Fruit fly (Drosophila melanogaster) whole organism, embryonic: ENCODE results near the gene CG33640.
A peak's percentile ranks its signal among the peaks of the same experiment; 100 is the strongest.

ENCODE experiments used
- Awh ChIP-seq: fragments of 200-800 bp; sonication (Bioruptor generic); IDR thresholded peaks from 2 replicates; pipeline ENCODE4, ENCODE4 v1.3.6; 2022; ENCODE audit warnings: missing biosample characterization, missing genetic modification characterization
- CG10321 ChIP-seq: fragments of 200-800 bp; sonication (Bioruptor generic); IDR thresholded peaks from 2 replicates; pipeline ENCODE4 v1.3.6; 2022; ENCODE audit warnings: missing biosample characterization, missing genetic modification characterization
- CG11093 ChIP-seq: fragments of 200-800 bp; sonication (Bioruptor generic); IDR thresholded peaks from 3 replicates; pipeline ENCODE4 v1.3.6; 2022; ENCODE audit warnings: missing biosample characterization, missing genetic modification characterization
- CG11504 ChIP-seq: fragments of 200-800 bp; sonication (Bioruptor generic); optimal IDR thresholded peaks from 3 replicates; lab custom pipeline; 2019; ENCODE audit warnings: missing biosample characterization, mild to moderate bottlenecking, missing genetic modification characterization, moderate library complexity
- CG11696 ChIP-seq: fragments of 200-800 bp; sonication (Bioruptor generic); IDR thresholded peaks from 2 replicates; pipeline ENCODE4 v1.3.6; 2022; ENCODE audit warnings: missing biosample characterization, missing genetic modification characterization
- CG12236 ChIP-seq: fragments of 200-800 bp; sonication (Bioruptor generic); optimal IDR thresholded peaks from 2 replicates; lab custom pipeline; 2016; ENCODE audit warnings: missing biosample characterization, missing genetic modification characterization
- CG16779 ChIP-seq: fragments of 200-800 bp; sonication (Bioruptor generic); IDR thresholded peaks from 2 replicates; pipeline ENCODE4 v1.3.6; 2022; ENCODE audit warnings: missing biosample characterization, missing genetic modification characterization
- CG18011 ChIP-seq: fragments of 200-800 bp; sonication (Bioruptor generic); optimal IDR thresholded peaks from 2 replicates; lab custom pipeline; 2017; ENCODE audit warnings: missing biosample characterization, missing genetic modification characterization, mild to moderate bottlenecking, moderate library complexity, missing genotype
- CG18599 ChIP-seq: fragments of 200-800 bp; sonication (Bioruptor generic); optimal IDR thresholded peaks from 3 replicates; lab custom pipeline; 2017; ENCODE audit warnings: missing biosample characterization, missing genetic modification characterization, mild to moderate bottlenecking, moderate library complexity, missing genetic modification reagents
- CG2202 ChIP-seq: fragments of 200-800 bp; sonication (Bioruptor generic); optimal IDR thresholded peaks from 2 replicates; lab custom pipeline; 2018; ENCODE audit warnings: missing biosample characterization, mild to moderate bottlenecking, missing genetic modification characterization
- CG31365 ChIP-seq: fragments of 200-800 bp; sonication (Bioruptor generic); optimal IDR thresholded peaks from 2 replicates; lab custom pipeline; 2018; ENCODE audit warnings: missing biosample characterization, mild to moderate bottlenecking, missing genetic modification characterization
- CG31388 ChIP-seq: fragments of 200-800 bp; sonication (Bioruptor generic); optimal IDR thresholded peaks from 2 replicates; lab custom pipeline; 2016; ENCODE audit warnings: missing biosample characterization, missing genetic modification characterization
- CG31441 ChIP-seq: fragments of 200-800 bp; sonication (Bioruptor generic); IDR thresholded peaks from 2 replicates; pipeline ENCODE4 v1.3.6; 2022; ENCODE audit warnings: missing biosample characterization, missing genetic modification characterization
- CG33557 ChIP-seq: fragments of 200-800 bp; sonication (Bioruptor generic); optimal IDR thresholded peaks from 2 replicates; lab custom pipeline; 2019; ENCODE audit warnings: missing biosample characterization, mild to moderate bottlenecking, missing genetic modification characterization, moderate library complexity
- CG34224 ChIP-seq: fragments of 200-800 bp; sonication (Bioruptor generic); IDR thresholded peaks from 3 replicates; pipeline ENCODE4 v1.3.6; 2022; ENCODE audit warnings: missing biosample characterization, missing genetic modification characterization; ENCODE audit not compliant: partially characterized antibody
- CG34422 ChIP-seq: fragments of 200-800 bp; sonication (Bioruptor generic); IDR thresholded peaks from 3 replicates; pipeline ENCODE4 v1.3.6; 2022; ENCODE audit warnings: missing biosample characterization, missing genetic modification characterization
- CG3847 ChIP-seq: fragments of 200-800 bp; sonication (Bioruptor generic); IDR thresholded peaks from 2 replicates; pipeline ENCODE4 v1.3.6; 2022; ENCODE audit warnings: missing biosample characterization, missing genetic modification characterization
- CG42726 ChIP-seq: fragments of 200-800 bp; sonication (Bioruptor generic); IDR thresholded peaks from 2 replicates; pipeline ENCODE4 v1.3.6; 2022; ENCODE audit warnings: missing biosample characterization, missing genetic modification characterization; ENCODE audit not compliant: partially characterized antibody
- CG43689 ChIP-seq: fragments of 200-800 bp; sonication (Bioruptor generic); IDR thresholded peaks from 2 replicates; pipeline ENCODE4 v1.3.6; 2022; ENCODE audit warnings: missing biosample characterization, missing genetic modification characterization
- CG5245 ChIP-seq: fragments of 200-800 bp; sonication (Bioruptor generic); optimal IDR thresholded peaks from 3 replicates; lab custom pipeline; 2016; ENCODE audit warnings: missing biosample characterization, missing genetic modification characterization
- CG6175 ChIP-seq: fragments of 200-800 bp; sonication (Bioruptor generic); IDR thresholded peaks from 3 replicates; pipeline ENCODE4 v1.3.6; 2022; ENCODE audit warnings: missing biosample characterization, missing genetic modification characterization
- CG6854 ChIP-seq: fragments of 200-800 bp; sonication (Bioruptor generic); optimal IDR thresholded peaks from 3 replicates; lab custom pipeline; 2017; ENCODE audit warnings: missing biosample characterization, mild to moderate bottlenecking, missing genetic modification characterization
- CG8359 ChIP-seq: fragments of 200-800 bp; sonication (Bioruptor generic); optimal IDR thresholded peaks from 2 replicates; lab custom pipeline; 2017; ENCODE audit warnings: missing biosample characterization, mild to moderate bottlenecking, missing genetic modification characterization, borderline replicate concordance
- CG8944 ChIP-seq: fragments of 200-800 bp; sonication (Bioruptor generic); optimal IDR thresholded peaks from 3 replicates; lab custom pipeline; 2016; ENCODE audit warnings: missing biosample characterization, missing genetic modification characterization
- CHES-1-like ChIP-seq: fragments of 200-800 bp; sonication (Bioruptor generic); optimal IDR thresholded peaks from 2 replicates; lab custom pipeline; 2016; ENCODE audit warnings: missing biosample characterization, missing genetic modification characterization
- HLH54F ChIP-seq: fragments of 200-800 bp; sonication (Bioruptor generic); optimal IDR thresholded peaks from 3 replicates; lab custom pipeline; 2016; ENCODE audit warnings: missing biosample characterization, missing genetic modification characterization
- Hr51 ChIP-seq, 2 experiments: fragments of 200-800 bp; sonication (Bioruptor generic); optimal IDR thresholded peaks; 2 replicates in 1 of 2; 3 replicates in 1 of 2; lab custom pipeline; 2016 to 2018; ENCODE audit warnings: missing biosample characterization in 2 of 2, missing genetic modification characterization in 2 of 2, mild to moderate bottlenecking in 1 of 2, moderate library complexity in 1 of 2
- Lhr ChIP-seq: fragments of 200-800 bp; sonication (Bioruptor generic); optimal IDR thresholded peaks from 3 replicates; lab custom pipeline; 2017; ENCODE audit warnings: mild to moderate bottlenecking, missing biosample characterization, missing genetic modification reagents, missing genetic modification characterization
- NC2β ChIP-seq: fragments of 200-800 bp; sonication (Bioruptor generic); optimal IDR thresholded peaks from 2 replicates; lab custom pipeline; 2016; ENCODE audit warnings: missing biosample characterization, missing genetic modification characterization
- Optix ChIP-seq: fragments of 200-800 bp; sonication (Bioruptor generic); IDR thresholded peaks from 3 replicates; pipeline ENCODE4 v1.3.6; 2022; ENCODE audit warnings: missing biosample characterization, missing genetic modification characterization
- Rfx ChIP-seq: fragments of 200-800 bp; sonication (Bioruptor generic); IDR thresholded peaks from 2 replicates; pipeline ENCODE4 v1.3.6; 2022; ENCODE audit warnings: missing biosample characterization, missing genetic modification characterization
- Scr ChIP-seq: fragments of 200-800 bp; sonication (Bioruptor generic); IDR thresholded peaks from 2 replicates; pipeline ENCODE4 v1.3.6; 2022; ENCODE audit warnings: missing biosample characterization, missing genetic modification characterization; ENCODE audit not compliant: partially characterized antibody
- ac ChIP-seq: fragments of 200-800 bp; sonication (Bioruptor generic); optimal IDR thresholded peaks from 3 replicates; lab custom pipeline; 2017; ENCODE audit warnings: missing biosample characterization, mild to moderate bottlenecking, missing genetic modification characterization
- br ChIP-seq: fragments of >200 bp; optimal IDR thresholded peaks from 2 replicates; lab custom pipeline; 2017
- corto ChIP-seq: fragments of 200-800 bp; sonication (Bioruptor generic); optimal IDR thresholded peaks from 2 replicates; lab custom pipeline; 2016; ENCODE audit warnings: missing biosample characterization, mild to moderate bottlenecking, missing genetic modification characterization, moderate library complexity
- crc ChIP-seq: fragments of 200-800 bp; sonication (Bioruptor generic); optimal IDR thresholded peaks from 2 replicates; lab custom pipeline; 2016; ENCODE audit warnings: missing biosample characterization, missing genetic modification characterization
- disco-r ChIP-seq: fragments of 200-800 bp; sonication (Bioruptor generic); optimal IDR thresholded peaks from 2 replicates; lab custom pipeline; 2016; ENCODE audit warnings: missing biosample characterization, missing genetic modification characterization
- fd102C ChIP-seq: fragments of 200-800 bp; sonication (Bioruptor generic); optimal IDR thresholded peaks from 2 replicates; lab custom pipeline; 2018; ENCODE audit warnings: missing biosample characterization, mild to moderate bottlenecking, missing genetic modification characterization, moderate library complexity
- luna ChIP-seq: fragments of 200-800 bp; sonication (Bioruptor generic); optimal IDR thresholded peaks from 2 replicates; lab custom pipeline; 2016; ENCODE audit warnings: missing biosample characterization, missing genetic modification characterization
- nerfin-2 ChIP-seq: fragments of 200-800 bp; sonication (Bioruptor generic); IDR thresholded peaks from 2 replicates; pipeline ENCODE4 v1.3.6; 2022; ENCODE audit warnings: missing biosample characterization, missing genetic modification characterization; ENCODE audit not compliant: partially characterized antibody
- nmo ChIP-seq: fragments of 200-800 bp; sonication (Bioruptor generic); optimal IDR thresholded peaks from 2 replicates; lab custom pipeline; 2018; ENCODE audit warnings: missing biosample characterization, mild to moderate bottlenecking, missing genetic modification characterization, moderate library complexity
- otp ChIP-seq: fragments of 200-800 bp; sonication (Bioruptor generic); IDR thresholded peaks from 3 replicates; pipeline ENCODE4, ENCODE4 v1.3.6; 2022; ENCODE audit warnings: missing biosample characterization, missing genetic modification characterization
- peb ChIP-seq: fragments of 200-800 bp; sonication (Bioruptor generic); IDR thresholded peaks from 2 replicates; pipeline ENCODE4 v1.3.6; 2022; ENCODE audit warnings: missing biosample characterization, missing genetic modification characterization
- prd ChIP-seq, 3 experiments: fragments of >200 bp in 2 of 3; fragments of 200-800 bp in 1 of 3; sonication (Bioruptor generic) in 1 of 3; optimal IDR thresholded peaks in 2 of 3; IDR thresholded peaks in 1 of 3; 2 replicates in 2 of 3; 3 replicates in 1 of 3; pipeline versions ENCODE4 v1.3.6 to Lab custom; 2017 to 2022; ENCODE audit warnings: missing biosample characterization in 1 of 3, missing genetic modification characterization in 1 of 3
- pum ChIP-seq: fragments of 200-800 bp; sonication (Bioruptor generic); optimal IDR thresholded peaks from 2 replicates; lab custom pipeline; 2016; ENCODE audit warnings: missing biosample characterization, missing genetic modification characterization
- ro ChIP-seq: fragments of 200-800 bp; sonication (Bioruptor generic); IDR thresholded peaks from 2 replicates; pipeline ENCODE4 v1.3.6; 2022; ENCODE audit warnings: missing biosample characterization, missing genetic modification characterization
- row ChIP-seq: fragments of 200-800 bp; sonication (Bioruptor generic); IDR thresholded peaks from 3 replicates; pipeline ENCODE4 v1.3.6; 2022; ENCODE audit warnings: missing biosample characterization, missing genetic modification characterization
- sug ChIP-seq: fragments of 200-800 bp; optimal IDR thresholded peaks from 2 replicates; lab custom pipeline; 2019; ENCODE audit warnings: missing biosample characterization, mild to moderate bottlenecking, missing genetic modification characterization, moderate library complexity

The CG33640 gene

DNA sequence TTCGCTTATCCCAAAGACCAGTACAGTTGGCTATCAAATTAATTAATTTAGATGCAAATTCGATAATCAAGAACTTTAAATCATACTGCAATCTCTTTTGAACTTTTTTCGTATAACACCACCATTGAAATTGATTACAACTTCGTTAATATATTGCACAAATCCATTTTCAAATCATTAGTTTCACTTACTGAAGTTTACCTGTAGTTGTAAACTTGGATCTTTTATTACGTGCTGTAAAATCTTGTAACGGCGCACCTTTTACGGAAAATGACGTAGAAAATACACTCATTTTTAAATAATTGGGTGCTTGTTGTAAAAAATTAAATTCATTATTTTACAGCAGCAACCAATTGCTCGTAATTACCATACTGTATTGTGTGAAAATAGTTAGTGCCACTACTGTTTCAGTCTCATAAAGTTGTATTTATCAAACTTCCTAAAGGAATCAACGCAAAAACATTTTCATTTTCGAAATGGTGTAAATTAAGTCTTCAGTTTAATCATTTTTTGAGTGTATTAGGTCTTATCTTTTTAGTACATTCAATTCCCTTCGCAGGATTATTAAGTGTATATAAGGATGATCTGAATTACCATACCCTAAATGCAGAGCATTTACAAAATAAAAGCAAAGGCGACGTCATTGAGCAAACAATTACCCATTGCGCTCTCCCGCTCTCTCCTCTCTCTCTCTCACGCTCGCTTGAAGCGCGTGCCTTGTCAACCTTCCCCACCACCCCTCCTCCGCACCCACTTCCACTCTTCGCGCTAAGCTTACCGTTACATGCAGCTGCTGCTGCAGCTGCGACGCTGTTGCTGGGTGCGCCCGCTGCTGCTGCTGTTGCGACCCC is 15.2 kb upstream of the CG33640 start (continued):
- TF ChIP-seq luna (GFP tag; lab: Kevin White, UChicago) (no peak), disco-r (no peak), CG31388 (no peak), CG5245 (GFP tag; lab: Kevin White, UChicago) (no peak), nerfin-2 (GFP tag; lab: Robert Waterston, UW) (no peak), CG18599 (GFP tag; lab: Kevin White, UChicago) (no peak), CG34422 (GFP tag; lab: Robert Waterston, UW) (peak; percentile 38; the same call in 1 of the 3 replicates), corto (GFP tag; lab: Kevin White, UChicago) (no peak), CG16779 (no peak), CHES-1-like (GFP tag; lab: Kevin White, UChicago) (no peak), CG31441 (peak; percentile 39; the same call in 1 of the 2 replicates), CG33557 (no peak), prd (optimal IDR thresholded peaks at IDR 0.05; lab: Kevin White, UChicago) (no peak), prd (GFP tag; IDR thresholded peaks at IDR 0.05; lab: Robert Waterston, UW) (peak; percentile 45; the same call in 2 of the 3 replicates), CG18011 (GFP tag; lab: Kevin White, UChicago) (no peak), ro (GFP tag; lab: Robert Waterston, UW) (no peak), NC2β (no peak), CG11093 (GFP tag; lab: Robert Waterston, UW) (no peak), CG12236 (GFP tag; lab: Kevin White, UChicago) (no peak), CG8359 (no peak), otp (no peak), Rfx (GFP tag; lab: Robert Waterston, UW) (peak; percentile 64), Scr (GFP tag; lab: Robert Waterston, UW) (no peak), CG6175 (peak; percentile 56; the same call in 2 of the 3 replicates), CG10321 (GFP tag; lab: Robert Waterston, UW) (no peak), CG11696 (GFP tag; lab: Robert Waterston, UW) (no peak), pum (no peak), CG8944 (GFP tag; lab: Kevin White, UChicago) (no peak), CG31365 (tag; lab: Kevin White, UChicago) (no peak), CG34224 (GFP tag; lab: Robert Waterston, UW) (no peak), Awh (GFP tag; lab: Robert Waterston, UW) (no peak), CG2202 (tag; lab: Kevin White, UChicago) (no peak), Optix (no peak), ac (GFP tag; lab: Kevin White, UChicago) (no peak), HLH54F (peak; percentile 10), CG43689 (GFP tag; lab: Robert Waterston, UW) (no peak), CG11504 (tag; lab: Kevin White, UChicago) (peak; percentile 65), peb (GFP tag; lab: Robert Waterston, UW) (peak; percentile 19; the same call in 1 of the 2 replicates), Hr51 (GFP tag; optimal IDR thresholded peaks at IDR 0.05; lab: Kevin White, UChicago) (peak in 1 of 2 experiments; percentile 66), CG6854 (no peak), row (peak; percentile 73), nmo (peak; percentile 31), CG42726 (0 out of 2 replicates have a peak, but pooled peaks have one; percentile 19), fd102C (GFP tag; lab: Kevin White, UChicago) (no peak), br (lab: Kevin White, UChicago) (no peak), crc (GFP tag; lab: Kevin White, UChicago) (no peak), Lhr (no peak), sug (tag; lab: Kevin White, UChicago) (no peak), CG3847 (GFP tag; lab: Robert Waterston, UW) (peak; percentile 31; the same call in 1 of the 2 replicates)
